Fruit fly (Drosophila melanogaster) whole organism: ENCODE results near the gene baz.

Experiments used
- CG8478 ChIP-seq: fragments of >200 bp; optimal IDR thresholded peaks from 2 replicates; lab custom pipeline; 2018; ENCODE audit warnings: inconsistent platforms
- Dll ChIP-seq: fragments of >200 bp; optimal IDR thresholded peaks from 2 replicates; lab custom pipeline; 2017
- pan ChIP-seq: fragments of >200 bp; optimal IDR thresholded peaks from 2 replicates; lab custom pipeline; 2017
- psq ChIP-seq: fragments of >200 bp; optimal IDR thresholded peaks from 2 replicates; lab custom pipeline; 2017
- usp ChIP-seq: fragments of >200 bp; optimal IDR thresholded peaks from 2 replicates; lab custom pipeline; 2017; ENCODE audit warnings: missing biosample characterization, missing genetic modification characterization, mixed read lengths

DNA sequence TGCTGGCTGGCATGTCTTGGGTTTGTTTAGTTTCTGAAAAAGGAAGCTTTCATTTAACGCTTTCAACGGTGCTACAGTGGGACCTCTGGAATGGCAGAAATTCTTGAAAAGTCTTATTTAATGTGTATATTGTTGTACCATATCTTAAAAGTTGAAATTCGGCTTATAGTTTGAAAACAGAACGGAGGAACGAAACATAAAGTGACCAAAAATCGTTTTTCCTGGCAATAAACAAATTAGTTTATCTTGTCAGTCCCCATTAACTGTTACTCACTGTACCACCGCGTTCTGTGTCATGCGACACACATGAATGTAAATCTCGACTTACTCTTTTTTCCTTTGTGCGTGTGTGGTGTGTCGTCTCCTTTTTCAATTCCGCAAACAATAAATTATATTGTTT lies 12.3 kb downstream of the baz start:
- TF ChIP-seq pan (no peak), psq (no peak), Dll (no peak), CG8478 (no peak), usp (GFP tag; lab: Kevin White, UChicago) (no peak)
